Fruit fly (Drosophila melanogaster): ENCODE results near the gene Orct.

DNA sequence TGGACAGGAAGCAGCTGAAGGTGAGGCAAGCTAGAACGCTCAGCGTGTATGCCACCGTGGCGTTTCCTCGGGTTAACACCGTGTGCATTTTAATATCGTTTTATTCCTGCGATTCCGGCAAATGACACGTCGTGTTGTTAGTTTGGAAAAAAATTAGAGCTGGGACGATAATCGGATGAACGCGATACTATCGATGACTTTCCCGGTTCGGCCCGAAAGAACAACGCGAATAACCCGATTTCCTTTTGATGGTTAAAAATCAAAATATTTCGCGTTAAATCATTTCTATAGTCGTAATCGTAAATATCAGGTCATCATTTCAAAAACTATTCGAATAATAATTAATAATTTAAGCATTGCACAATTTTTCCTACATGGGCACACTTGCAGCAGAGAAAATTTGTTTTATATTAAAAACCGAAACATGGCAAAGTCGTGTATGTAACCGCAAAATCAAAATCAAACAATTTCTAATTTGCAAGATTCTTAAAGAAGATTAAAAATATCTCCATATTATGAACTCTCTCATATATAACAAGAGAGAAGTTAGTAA lies 46.1 kb upstream of the Orct start, which contains the start of gene Spase22-23:
- TF ChIP-seq CTCF (optimal IDR thresholded peaks at IDR 0.05) (no peak), CG8478 (optimal IDR thresholded peaks at IDR 0.05) (no peak)

Measured in S2 (cell line).